Worm (Caenorhabditis elegans) whole organism, mixed stage, embryonic: ENCODE data around the gene srj-54.

Source experiments
- hlh-1 ChIP-seq: fragments of 150-350 bp; optimal IDR thresholded peaks from 2 replicates; lab custom pipeline; 2014; ENCODE audit warnings: missing biosample characterization, missing genetic modification reagents, missing genetic modification characterization
- unc-120 ChIP-seq: sonication (generic microtip); optimal IDR thresholded peaks from 2 replicates; lab custom pipeline; 2017; ENCODE audit warnings: missing genetic modification characterization, missing compliant biosample characterization; ENCODE audit not compliant: poor library complexity, severe bottlenecking
- unc-62 ChIP-seq: fragments of 150-350 bp; optimal IDR thresholded peaks from 2 replicates; lab custom pipeline; 2014; ENCODE audit warnings: missing biosample characterization, missing genetic modification reagents, missing genetic modification characterization

The srj-54 gene

DNA sequence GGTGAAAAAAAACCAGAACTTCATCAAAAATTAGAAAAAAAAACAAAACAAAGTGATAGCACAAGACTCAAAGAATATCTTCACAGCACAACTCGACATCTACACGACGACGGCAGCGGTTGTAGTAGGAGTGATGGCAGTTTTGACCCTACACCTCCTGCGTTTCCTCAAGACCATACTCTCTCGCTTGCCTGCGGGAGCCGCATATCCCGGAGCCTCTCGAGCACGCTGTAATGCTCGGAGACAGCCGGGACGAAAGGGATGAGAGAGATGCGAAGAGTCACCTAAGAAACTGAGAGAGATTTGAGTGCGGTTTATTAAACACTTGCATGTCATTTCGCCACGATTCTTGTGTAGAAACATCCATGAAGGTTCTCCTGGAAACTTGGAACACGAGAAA lies 50.2 kb downstream of the srj-54 start:
- peak; percentile 46 for TF ChIP-seq unc-120
- TF ChIP-seq unc-62 = no peak
- TF ChIP-seq hlh-1 (tag; lab: Kevin White, UChicago) = peak; percentile 32
